Worm (Caenorhabditis elegans): ENCODE measurements around the gene ntl-3.
"Not testable (repeated sequence)": the region's sequence is repeated elsewhere in the genome, so short reads cannot be mapped to it uniquely, and the experiment has no call there.

ntl-3 gene

ce11 chrIII:11846365-11846764 lies at the start of gene ntl-3:
Gene ntl-3, minus strand, starts transcription at chrIII:11846465.
- TF ChIP-seq unc-62 (GFP tag; optimal IDR thresholded peaks at IDR 0.05), result no peak

ce11 chrIII:11895504-11895903 lies 49.2 kb upstream of the ntl-3 start:
- TF ChIP-seq unc-62 (GFP tag; optimal IDR thresholded peaks at IDR 0.05), result no peak

- TF ChIP-seq unc-62 (GFP tag; optimal IDR thresholded peaks at IDR 0.05), result no peak
Measured at ce11 chrIII:11892939-11893338, 46.7 kb upstream of the ntl-3 start, which contains the start of gene Y56A3A.41. Gene Y56A3A.41, minus strand, starts transcription at chrIII:11893039.

- no peak for TF ChIP-seq unc-62 (GFP tag; optimal IDR thresholded peaks at IDR 0.05)
Measured at ce11 chrIII:11891335-11891734, 45.1 kb upstream of the ntl-3 start, which contains the start of gene faah-5. Gene faah-5, minus strand, starts transcription at chrIII:11891435.

- TF ChIP-seq unc-62 (GFP tag; optimal IDR thresholded peaks at IDR 0.05), result not testable (repeated sequence)
Measured at ce11 chrIII:11883694-11884093, 37.4 kb upstream of the ntl-3 start, which contains the start of gene fbxb-22. Gene fbxb-22, minus strand, starts transcription at chrIII:11883754.

ce11 chrIII:11881549-11881948 lies 35.3 kb upstream of the ntl-3 start:
- TF ChIP-seq unc-62 (GFP tag; optimal IDR thresholded peaks at IDR 0.05), result no peak

ce11 chrIII:11878751-11879150 lies 32.5 kb upstream of the ntl-3 start, which contains the start of gene Y56A3A.6:
Gene Y56A3A.6, minus strand, starts transcription at chrIII:11878803.
- no peak for TF ChIP-seq unc-62 (GFP tag; optimal IDR thresholded peaks at IDR 0.05)

- TF ChIP-seq unc-62 (GFP tag; optimal IDR thresholded peaks at IDR 0.05), result no peak
Measured at ce11 chrIII:11876130-11876529, 29.9 kb upstream of the ntl-3 start.

- no peak for TF ChIP-seq unc-62 (GFP tag; optimal IDR thresholded peaks at IDR 0.05)
Measured at ce11 chrIII:11874242-11874641, 28.0 kb upstream of the ntl-3 start.

ce11 chrIII:11871617-11872016 lies 25.4 kb upstream of the ntl-3 start:
- TF ChIP-seq unc-62 (GFP tag; optimal IDR thresholded peaks at IDR 0.05), result no peak

ce11 chrIII:11870009-11870408 lies 23.7 kb upstream of the ntl-3 start:
- TF ChIP-seq unc-62 (GFP tag; optimal IDR thresholded peaks at IDR 0.05), result no peak

- no peak for TF ChIP-seq unc-62 (GFP tag; optimal IDR thresholded peaks at IDR 0.05)
Measured at ce11 chrIII:11869231-11869912, 23.1 kb upstream of the ntl-3 start, which contains the start of gene taf-12. Gene taf-12, minus strand, starts transcription at chrIII:11869281.

ce11 chrIII:11866127-11866526 lies 19.9 kb upstream of the ntl-3 start:
- TF ChIP-seq unc-62 (GFP tag; optimal IDR thresholded peaks at IDR 0.05), result no peak

ce11 chrIII:11862149-11862548 lies 15.9 kb upstream of the ntl-3 start, which contains the start of gene Y56A3A.2:
Gene Y56A3A.2, minus strand, starts transcription at chrIII:11862249.
- no peak for TF ChIP-seq unc-62 (GFP tag; optimal IDR thresholded peaks at IDR 0.05)

- TF ChIP-seq unc-62 (GFP tag; optimal IDR thresholded peaks at IDR 0.05), result no peak
Measured at ce11 chrIII:11861123-11861522, 14.9 kb upstream of the ntl-3 start.

ce11 chrIII:11856852-11857251 lies 10.6 kb upstream of the ntl-3 start:
- no peak for TF ChIP-seq unc-62 (GFP tag; optimal IDR thresholded peaks at IDR 0.05)

- TF ChIP-seq unc-62 (GFP tag; optimal IDR thresholded peaks at IDR 0.05), result no peak
Measured at ce11 chrIII:11853533-11853932, 7.3 kb upstream of the ntl-3 start.
